Worm (Caenorhabditis elegans): Measurements from ENCODE around the gene sftb-1.

The sftb-1 gene

DNA sequence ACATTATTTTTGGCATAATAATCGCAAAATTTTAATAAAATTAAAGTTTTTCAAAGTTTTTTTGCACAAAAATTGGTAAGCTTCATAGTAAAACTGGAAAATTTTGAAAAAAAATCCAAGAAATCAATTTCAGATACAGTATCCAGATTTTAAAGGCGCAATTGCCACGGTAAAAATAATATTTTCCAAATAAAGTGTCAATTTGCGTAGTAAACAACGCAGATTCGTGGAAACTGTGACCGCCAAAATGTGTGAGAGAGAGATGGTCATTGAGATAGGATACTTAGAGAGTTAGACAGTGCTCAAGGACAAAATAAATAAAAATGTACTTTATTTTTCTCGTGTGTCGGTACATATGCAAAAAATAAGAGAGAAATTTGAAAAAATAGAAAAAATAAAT, 33.7 kb upstream of the sftb-1 start:
- TF ChIP-seq skn-1 (tag; optimal IDR thresholded peaks at IDR 0.05) (no peak), nhr-25 (tag; optimal IDR thresholded peaks at IDR 0.05) (peak; percentile 47)

DNA sequence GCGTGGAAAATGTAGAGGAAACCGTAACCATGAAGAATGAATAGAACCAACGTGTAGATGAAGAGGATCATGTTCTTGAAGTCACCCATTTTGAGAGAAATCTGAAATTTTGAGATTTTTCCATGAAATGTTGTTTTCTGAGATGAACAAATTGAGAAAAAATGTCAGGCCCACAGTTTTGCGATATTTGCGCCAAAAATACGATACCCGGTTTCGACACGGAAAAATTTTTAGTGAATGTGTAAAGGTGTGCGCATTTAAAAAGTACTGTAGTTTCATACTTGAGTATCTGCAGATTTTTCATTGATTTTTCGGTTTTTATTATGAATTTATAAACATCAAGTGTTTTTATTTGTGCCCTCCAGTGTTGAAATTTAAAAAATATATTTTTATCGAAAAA, 33.2 kb upstream of the sftb-1 start, which contains the start of gene R10E4.9:
Gene R10E4.9 (minus strand): TSS at position 101 of the 400 bp plus-strand sequence.
- TF ChIP-seq egl-5 (tag; optimal IDR thresholded peaks at IDR 0.05) (no peak), fkh-10 (GFP tag; optimal IDR thresholded peaks at IDR 0.05) (no peak), aly-2 (tag; optimal IDR thresholded peaks at IDR 0.05) (no peak), nhr-76 (tag; optimal IDR thresholded peaks at IDR 0.05) (no peak), ceh-82 (tag; optimal IDR thresholded peaks at IDR 0.05) (no peak), skn-1 (tag; optimal IDR thresholded peaks at IDR 0.05) (no peak), unc-62 (GFP tag; optimal IDR thresholded peaks at IDR 0.05) (no peak), tbx-2 (tag; optimal IDR thresholded peaks at IDR 0.05) (no peak), daf-12 (tag; optimal IDR thresholded peaks at IDR 0.05) (no peak), nhr-11 (tag; optimal IDR thresholded peaks at IDR 0.05) (no peak), nhr-25 (tag; optimal IDR thresholded peaks at IDR 0.05) (no peak), lin-39 (tag; optimal IDR thresholded peaks at IDR 0.05) (no peak)

DNA sequence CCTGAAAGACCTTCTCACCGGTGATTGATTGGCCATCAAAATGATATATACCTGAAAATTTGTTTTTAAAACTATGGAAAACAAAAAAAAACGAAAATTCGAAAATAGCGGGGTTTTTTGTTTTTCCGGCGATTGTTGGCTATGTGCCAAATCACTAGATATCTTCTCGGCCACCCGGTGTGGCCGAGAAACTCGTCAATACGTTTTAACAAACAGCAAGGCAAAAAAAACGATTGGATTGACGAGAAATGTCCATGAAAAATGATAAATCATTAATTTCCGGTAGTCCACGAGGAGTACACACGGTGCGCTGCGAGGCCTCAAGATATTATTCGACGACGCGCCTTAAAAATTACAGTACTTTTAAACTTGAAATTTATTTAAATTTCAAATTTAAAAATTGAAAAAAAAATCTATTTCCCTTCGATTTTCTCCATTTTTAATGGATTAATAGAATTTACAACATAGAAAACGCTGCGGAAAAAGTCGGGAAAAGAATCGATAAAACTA, 32.0 kb upstream of the sftb-1 start, which contains the start of gene R10E4.11:
Gene R10E4.11 (minus strand): TSS at position 51 of the 510 bp plus-strand sequence.
- TF ChIP-seq ZK546.5 (tag; optimal IDR thresholded peaks at IDR 0.05) (no peak), hmg-11 (tag; optimal IDR thresholded peaks at IDR 0.05) (peak; percentile 12), nhr-77 (tag; optimal IDR thresholded peaks at IDR 0.05) (no peak)

ce11 chrIII:4294153-4294862, 25.2 kb upstream of the sftb-1 start, which contains the start of the genes nth-1 and R10E4.7:
nth-1 (minus strand) TSS chrIII:4294253.
R10E4.7 (plus strand) TSS chrIII:4294812.
- TF ChIP-seq ceh-82 (tag; optimal IDR thresholded peaks at IDR 0.05), result no peak
- TF ChIP-seq nhr-11 (tag; optimal IDR thresholded peaks at IDR 0.05), result no peak
- TF ChIP-seq nhr-23 (tag; optimal IDR thresholded peaks at IDR 0.05), result no peak
- TF ChIP-seq R02D3.7 (tag; optimal IDR thresholded peaks at IDR 0.05), result no peak
- no peak for TF ChIP-seq nhr-237 (tag; optimal IDR thresholded peaks at IDR 0.05)
- no peak for TF ChIP-seq mdl-1 (tag; optimal IDR thresholded peaks at IDR 0.05)
- TF ChIP-seq daf-12 (tag; optimal IDR thresholded peaks at IDR 0.05), result no peak
- no peak for TF ChIP-seq lsy-12 (tag; optimal IDR thresholded peaks at IDR 0.05)
- no peak for TF ChIP-seq lin-15B (tag; optimal IDR thresholded peaks at IDR 0.05)
- TF ChIP-seq ZK546.5 (tag; optimal IDR thresholded peaks at IDR 0.05), result no peak

DNA sequence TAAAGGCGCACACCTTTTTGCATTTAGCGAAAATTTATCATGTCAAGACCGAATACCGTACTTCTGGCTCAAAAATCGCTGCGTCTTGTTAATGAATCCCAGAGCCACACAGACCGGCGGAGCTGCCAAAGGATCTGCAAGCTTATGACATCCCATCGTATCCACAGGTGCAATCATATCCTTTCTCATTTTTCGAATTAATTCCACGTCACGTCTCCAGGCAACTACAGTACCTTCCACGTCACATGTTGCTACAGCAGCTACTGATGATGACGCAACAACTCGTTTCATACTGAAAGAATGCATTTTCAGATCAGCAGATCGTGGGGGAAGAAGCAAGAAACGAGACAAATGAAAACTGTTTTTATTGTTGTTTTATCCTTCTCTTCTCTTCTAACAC, 24.0 kb upstream of the sftb-1 start, which contains the start of gene R10E4.6:
Gene R10E4.6 (plus strand): TSS at position 301 of the 400 bp plus-strand sequence.
- TF ChIP-seq elt-3 (tag; optimal IDR thresholded peaks at IDR 0.05) (no peak), ztf-4 (tag; optimal IDR thresholded peaks at IDR 0.05) (no peak), nhr-11 (tag; optimal IDR thresholded peaks at IDR 0.05) (no peak), egl-27 (tag; optimal IDR thresholded peaks at IDR 0.05) (no peak), fkh-2 (tag; optimal IDR thresholded peaks at IDR 0.05) (no peak), nhr-76 (tag; optimal IDR thresholded peaks at IDR 0.05) (no peak), hmg-11 (tag; optimal IDR thresholded peaks at IDR 0.05) (no peak), lsy-12 (tag; optimal IDR thresholded peaks at IDR 0.05) (no peak), nhr-23 (tag; optimal IDR thresholded peaks at IDR 0.05) (no peak), elt-1 (tag; optimal IDR thresholded peaks at IDR 0.05) (no peak)

DNA sequence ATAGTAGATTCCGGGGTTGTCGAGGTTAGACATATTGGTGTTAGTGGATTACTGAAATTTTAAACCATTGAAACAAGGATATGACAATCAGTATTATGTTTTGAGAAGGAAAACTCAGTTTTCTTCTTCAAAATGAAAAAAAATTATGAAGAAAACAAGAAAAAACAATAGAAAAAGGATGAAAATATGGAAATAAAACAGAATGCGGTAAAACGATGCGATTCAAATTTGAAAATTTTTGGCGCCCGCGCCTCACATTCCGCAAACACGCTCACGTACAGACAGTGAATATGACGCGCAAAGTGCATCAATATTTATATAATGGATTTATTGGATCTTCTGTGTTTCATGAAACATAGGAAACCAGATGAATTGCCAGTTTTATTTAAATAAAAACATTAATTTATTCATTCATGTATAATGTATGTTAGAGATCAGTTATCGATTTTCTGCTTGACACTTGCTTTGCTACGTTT, 22.2 kb upstream of the sftb-1 start, which contains the start of gene mcm-5:
Gene mcm-5 (minus strand): TSS at position 51 of the 476 bp plus-strand sequence.
- no peak for TF ChIP-seq pqm-1 (tag; optimal IDR thresholded peaks at IDR 0.05)
- peak; percentile 50 for TF ChIP-seq hmg-11 (tag; optimal IDR thresholded peaks at IDR 0.05)
- TF ChIP-seq jun-1 (tag; optimal IDR thresholded peaks at IDR 0.05), result no peak
- peak; percentile 69 for TF ChIP-seq pha-4 (tag; optimal IDR thresholded peaks at IDR 0.05)
- TF ChIP-seq lin-15B (tag; optimal IDR thresholded peaks at IDR 0.05), result peak; percentile 50
- no peak for TF ChIP-seq ceh-9 (tag; optimal IDR thresholded peaks at IDR 0.05)
- no peak for TF ChIP-seq snpc-4 (tag; optimal IDR thresholded peaks at IDR 0.05)
- TF ChIP-seq lin-39 (tag; optimal IDR thresholded peaks at IDR 0.05), result peak; percentile 37
- TF ChIP-seq ztf-11 (tag; optimal IDR thresholded peaks at IDR 0.05), result no peak
- peak; percentile 26 for TF ChIP-seq ceh-28 (tag; optimal IDR thresholded peaks at IDR 0.05)
- TF ChIP-seq nfya-1 (tag; optimal IDR thresholded peaks at IDR 0.05; ENCODE audit: insufficient read depth), result peak; percentile 56
- no peak for TF ChIP-seq ama-1 (optimal IDR thresholded peaks at IDR 0.05)
- TF ChIP-seq nhr-76 (tag; optimal IDR thresholded peaks at IDR 0.05), result no peak
- no peak for TF ChIP-seq nhr-11 (tag; optimal IDR thresholded peaks at IDR 0.05)
- TF ChIP-seq nhr-25 (tag; optimal IDR thresholded peaks at IDR 0.05), result peak; percentile 36
- TF ChIP-seq nhr-23 (tag; optimal IDR thresholded peaks at IDR 0.05), result peak; percentile 31
- no peak for TF ChIP-seq mml-1 (tag; optimal IDR thresholded peaks at IDR 0.05)
